Fruit fly (Drosophila melanogaster): Measurements from ENCODE around the gene ldbr.
A peak's percentile ranks its signal among the peaks of the same experiment; 100 is the strongest.

Gene ldbr

dm6 chr3L:8086218-8086617 is 35.4 kb upstream of the ldbr start:
- TF ChIP-seq jim (GFP tag; optimal IDR thresholded peaks at IDR 0.05) (no peak), sage (GFP tag; optimal IDR thresholded peaks at IDR 0.05) (no peak), GATAd (GFP tag; optimal IDR thresholded peaks at IDR 0.05) (no peak), HLH106 (tag; optimal IDR thresholded peaks at IDR 0.05) (no peak)

- no peak for TF ChIP-seq dl (GFP tag; optimal IDR thresholded peaks at IDR 0.05; ENCODE audit: insufficient read depth in 1 of 2, partially characterized antibody in 2 of 2)
- TF ChIP-seq dsf (GFP tag; optimal IDR thresholded peaks at IDR 0.05; ENCODE audit: borderline replicate concordance): no peak
- peak; percentile 58 for TF ChIP-seq br (GFP tag; optimal IDR thresholded peaks at IDR 0.05)
- peak; percentile 23 for TF ChIP-seq Hr83 (GFP tag; optimal IDR thresholded peaks at IDR 0.05; ENCODE audit: poor library complexity, severe bottlenecking)
- TF ChIP-seq Mio (GFP tag; optimal IDR thresholded peaks at IDR 0.05): no peak
- TF ChIP-seq Myc (optimal IDR thresholded peaks at IDR 0.05): no peak
- TF ChIP-seq pan (optimal IDR thresholded peaks at IDR 0.05): no peak
- TF ChIP-seq brk (GFP tag; optimal IDR thresholded peaks at IDR 0.05): peak; percentile 54
- no peak for TF ChIP-seq Abd-B (GFP tag; optimal IDR thresholded peaks at IDR 0.05)
- peak; percentile 72 for TF ChIP-seq h (GFP tag; optimal IDR thresholded peaks at IDR 0.05)
- no peak for TF ChIP-seq Vsx2 (GFP tag; optimal IDR thresholded peaks at IDR 0.05; ENCODE audit: partially characterized antibody)
- TF ChIP-seq CG9705 (GFP tag; optimal IDR thresholded peaks at IDR 0.05): no peak
- TF ChIP-seq foxo (GFP tag; optimal IDR thresholded peaks at IDR 0.05): peak in 1 of 2 experiments; percentile 75
- no peak for TF ChIP-seq Rel (GFP tag; optimal IDR thresholded peaks at IDR 0.05)
- peak; percentile 61 for TF ChIP-seq Rel (tag; optimal IDR thresholded peaks at IDR 0.05)
- TF ChIP-seq dmrt93B (GFP tag; optimal IDR thresholded peaks at IDR 0.05): no peak
- TF ChIP-seq lola (GFP tag; optimal IDR thresholded peaks at IDR 0.05): no peak
- TF ChIP-seq jim (GFP tag; optimal IDR thresholded peaks at IDR 0.05): no peak
- peak; percentile 58 for TF ChIP-seq fru (GFP tag; optimal IDR thresholded peaks at IDR 0.05)
- TF ChIP-seq Jra (GFP tag; optimal IDR thresholded peaks at IDR 0.05): peak; percentile 1
- peak; percentile 76 for TF ChIP-seq Hnf4 (GFP tag; optimal IDR thresholded peaks at IDR 0.05)
- TF ChIP-seq GATAd (GFP tag; optimal IDR thresholded peaks at IDR 0.05): no peak
- TF ChIP-seq N (GFP tag; optimal IDR thresholded peaks at IDR 0.05): no peak
- TF ChIP-seq HLH106 (tag; optimal IDR thresholded peaks at IDR 0.05): peak; percentile 35
- TF ChIP-seq rgr (GFP tag; optimal IDR thresholded peaks at IDR 0.05): peak; percentile 81
- no peak for TF ChIP-seq CrebA (GFP tag; optimal IDR thresholded peaks at IDR 0.05; ENCODE audit: borderline replicate concordance)
- TF ChIP-seq Sp1 (GFP tag; optimal IDR thresholded peaks at IDR 0.05): peak; percentile 40
- TF ChIP-seq ey (GFP tag; optimal IDR thresholded peaks at IDR 0.05): peak; percentile 49
- peak; percentile 11 for TF ChIP-seq CG32264 (GFP tag; optimal IDR thresholded peaks at IDR 0.05)
- TF ChIP-seq woc (GFP tag; optimal IDR thresholded peaks at IDR 0.05): peak; percentile 20
- no peak for TF ChIP-seq Dif (GFP tag; optimal IDR thresholded peaks at IDR 0.05; ENCODE audit: partially characterized antibody)
- TF ChIP-seq Dfd (GFP tag; optimal IDR thresholded peaks at IDR 0.05): no peak
- TF ChIP-seq Hr78 (GFP tag; optimal IDR thresholded peaks at IDR 0.05): no peak
- peak; percentile 10 for TF ChIP-seq sage (GFP tag; optimal IDR thresholded peaks at IDR 0.05)
- TF ChIP-seq OdsH (GFP tag; optimal IDR thresholded peaks at IDR 0.05): peak; percentile 59
- TF ChIP-seq psq (GFP tag; optimal IDR thresholded peaks at IDR 0.05): peak; percentile 14
Observed at dm6 chr3L:8091650-8092068, 30.0 kb upstream of the ldbr start, which contains the start of gene CG7565. TSS of gene CG7565 (minus strand) at chr3L:8091786.

DNA sequence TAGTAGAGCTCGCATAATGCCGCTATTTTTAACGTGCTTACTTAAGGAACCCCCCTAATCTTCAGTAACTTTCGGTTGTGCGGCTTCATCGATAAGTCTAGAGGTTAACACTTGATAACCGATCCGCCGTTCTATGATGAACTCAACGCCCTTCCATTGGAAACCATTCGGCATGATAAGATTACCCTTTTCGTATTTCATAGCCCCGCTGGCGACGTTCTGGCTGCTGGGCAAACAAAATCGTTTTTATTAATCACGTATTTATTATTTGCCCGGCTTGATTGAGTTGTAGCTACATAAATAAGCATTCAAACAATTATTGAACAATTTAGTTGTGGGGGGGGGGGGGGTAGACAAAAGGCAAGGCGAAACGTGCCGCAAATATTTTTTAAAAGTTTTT is 28.1 kb upstream of the ldbr start:
- TF ChIP-seq Mio (GFP tag; optimal IDR thresholded peaks at IDR 0.05) (no peak), sage (GFP tag; optimal IDR thresholded peaks at IDR 0.05) (no peak), dsf (GFP tag; optimal IDR thresholded peaks at IDR 0.05; ENCODE audit: borderline replicate concordance) (no peak), Abd-B (GFP tag; optimal IDR thresholded peaks at IDR 0.05) (no peak), fru (GFP tag; optimal IDR thresholded peaks at IDR 0.05) (peak; percentile 11), CG9705 (GFP tag; optimal IDR thresholded peaks at IDR 0.05) (no peak), Sp1 (GFP tag; optimal IDR thresholded peaks at IDR 0.05) (no peak), h (GFP tag; optimal IDR thresholded peaks at IDR 0.05) (no peak), Hnf4 (GFP tag; optimal IDR thresholded peaks at IDR 0.05) (no peak), Dif (GFP tag; optimal IDR thresholded peaks at IDR 0.05; ENCODE audit: partially characterized antibody) (no peak), pan (optimal IDR thresholded peaks at IDR 0.05) (no peak), rgr (GFP tag; optimal IDR thresholded peaks at IDR 0.05) (no peak), psq (GFP tag; optimal IDR thresholded peaks at IDR 0.05) (no peak), dmrt93B (GFP tag; optimal IDR thresholded peaks at IDR 0.05) (no peak), Rel (GFP tag; optimal IDR thresholded peaks at IDR 0.05) (no peak), Rel (tag; optimal IDR thresholded peaks at IDR 0.05) (peak; percentile 92), N (GFP tag; optimal IDR thresholded peaks at IDR 0.05) (no peak), Vsx2 (GFP tag; optimal IDR thresholded peaks at IDR 0.05; ENCODE audit: partially characterized antibody) (no peak), Dfd (GFP tag; optimal IDR thresholded peaks at IDR 0.05) (no peak), GATAd (GFP tag; optimal IDR thresholded peaks at IDR 0.05) (no peak), sv (GFP tag; optimal IDR thresholded peaks at IDR 0.05) (no peak), br (GFP tag; optimal IDR thresholded peaks at IDR 0.05) (peak; percentile 16)

Measured in whole organism, wandering third instar larva.